Worm (Caenorhabditis elegans) whole organism, L2 larva: ENCODE results near the gene Y25C1A.2.

ENCODE experiments used
- ZK546.5 ChIP-seq: sonication (generic microtip); optimal IDR thresholded peaks from 2 replicates; lab custom pipeline; 2017; ENCODE audit warnings: missing biosample characterization, missing genetic modification characterization
- lin-13 ChIP-seq: fragments of 150-350 bp; optimal IDR thresholded peaks from 2 replicates; lab custom pipeline; 2014; ENCODE audit warnings: missing biosample characterization, missing genetic modification reagents, missing genetic modification characterization
- nhr-6 ChIP-seq: fragments of 150-350 bp; optimal IDR thresholded peaks from 2 replicates; lab custom pipeline; 2014; ENCODE audit warnings: missing biosample characterization, missing genetic modification characterization

ce11 chrII:3071012-3071749 lies 41.2 kb upstream of the Y25C1A.2 start, which contains the start of gene Y25C1A.7:
- TF ChIP-seq lin-13 (GFP tag; lab: Kevin White, UChicago) (no peak), nhr-6 (tag; lab: Kevin White, UChicago) (no peak), ZK546.5 (tag; lab: Kevin White, UChicago) (no peak)
